Fruit fly (Drosophila melanogaster) S2 (cell line): ENCODE measurements around the gene Gnf1.

Source experiments
- CG8478 ChIP-seq: fragments of >200 bp; optimal IDR thresholded peaks from 2 replicates; lab custom pipeline; 2018
- CTCF ChIP-seq, 2 experiments: fragments of >200 bp; optimal IDR thresholded peaks; 2 replicates each; lab custom pipeline; 2018

- TF ChIP-seq CTCF (optimal IDR thresholded peaks at IDR 0.05; lab: Kevin White, UChicago) (peak; percentile 55 to 64), CG8478 (lab: Kevin White, UChicago) (no peak)
Observed at dm6 chr3R:4952571-4952929, 46.1 kb downstream of the Gnf1 start, which contains the start of gene Ubc6.
